Worm (Caenorhabditis elegans): ENCODE measurements around the gene hpa-1.

ce11 chrIV:16238555-16238954 is 5.6 kb upstream of the hpa-1 start, which contains the start of gene srw-61:
- no peak for TF ChIP-seq lsy-2 (tag; optimal IDR thresholded peaks at IDR 0.05)
- no peak for TF ChIP-seq ZK546.5 (tag; optimal IDR thresholded peaks at IDR 0.05)
- TF ChIP-seq skn-1 (tag; optimal IDR thresholded peaks at IDR 0.05) = no peak
- no peak for TF ChIP-seq zag-1 (tag; optimal IDR thresholded peaks at IDR 0.05)
- no peak for TF ChIP-seq ztf-11 (tag; optimal IDR thresholded peaks at IDR 0.05)
- TF ChIP-seq elt-3 (tag; optimal IDR thresholded peaks at IDR 0.05) = no peak
- no peak for TF ChIP-seq ama-1 (optimal IDR thresholded peaks at IDR 0.05)
- no peak for TF ChIP-seq egl-27 (tag; optimal IDR thresholded peaks at IDR 0.05)
- no peak for TF ChIP-seq lin-11 (tag; optimal IDR thresholded peaks at IDR 0.05)
- no peak for TF ChIP-seq lin-13 (GFP tag; optimal IDR thresholded peaks at IDR 0.05)
- no peak for TF ChIP-seq nhr-237 (tag; optimal IDR thresholded peaks at IDR 0.05)

Measured in whole organism, L2 larva.